Worm (Caenorhabditis elegans) whole organism, young adult: ENCODE results near the gene ceh-39.

ENCODE experiments used
- B0019.2 ChIP-seq: fragments of 200-800 bp; sonication (Bioruptor generic); conservative IDR thresholded peaks from 2 replicates; pipeline ENCODE4 v1.3.6; 2022; ENCODE audit warnings: missing genetic modification reagents, missing genetic modification characterization, missing compliant biosample characterization
- F10E7.11 ChIP-seq: sonication (generic microtip); optimal IDR thresholded peaks from 2 replicates; lab custom pipeline; 2017; ENCODE audit warnings: mild to moderate bottlenecking, missing genetic modification characterization, moderate library complexity, missing compliant biosample characterization
- F22D6.2 ChIP-seq: sonication (generic microtip); optimal IDR thresholded peaks from 2 replicates; lab custom pipeline; 2016; ENCODE audit warnings: mild to moderate bottlenecking, missing genetic modification characterization, missing compliant biosample characterization
- F23B12.7 ChIP-seq: sonication (generic microtip); optimal IDR thresholded peaks from 2 replicates; lab custom pipeline; 2017; ENCODE audit warnings: missing genetic modification characterization, mild to moderate bottlenecking, missing compliant biosample characterization, antibody characterized with exemption, moderate library complexity; ENCODE audit not compliant: insufficient read depth
- F52B5.7 ChIP-seq: sonication (generic microtip); optimal IDR thresholded peaks from 2 replicates; lab custom pipeline; 2016; ENCODE audit warnings: mild to moderate bottlenecking, missing genetic modification characterization, missing compliant biosample characterization
- F57A8.1 ChIP-seq: fragments of 200-800 bp; sonication (Bioruptor generic); optimal IDR thresholded peaks from 2 replicates; lab custom pipeline; 2018; ENCODE audit warnings: mild to moderate bottlenecking, missing genetic modification characterization, moderate library complexity, missing compliant biosample characterization
- F57C9.4 ChIP-seq: sonication (generic microtip); optimal IDR thresholded peaks from 2 replicates; lab custom pipeline; 2017; ENCODE audit warnings: mild to moderate bottlenecking, missing genetic modification characterization, missing compliant biosample characterization
- T26A5.8 ChIP-seq: sonication (generic microtip); optimal IDR thresholded peaks from 2 replicates; lab custom pipeline; 2016; ENCODE audit warnings: missing genetic modification characterization, missing compliant biosample characterization
- Y53G8AR.9 ChIP-seq: fragments of 200-800 bp; sonication (Bioruptor generic); conservative IDR thresholded peaks from 2 replicates; pipeline ENCODE4 v1.3.6; 2022; ENCODE audit warnings: missing genetic modification reagents, missing genetic modification characterization, missing compliant biosample characterization
- ZK185.1 ChIP-seq: sonication (generic microtip); optimal IDR thresholded peaks from 2 replicates; lab custom pipeline; 2016; ENCODE audit warnings: mild to moderate bottlenecking, missing genetic modification characterization, missing compliant biosample characterization; ENCODE audit not compliant: poor library complexity, severe bottlenecking
- akir-1 ChIP-seq: fragments of 200-800 bp; sonication (Bioruptor generic); optimal IDR thresholded peaks from 2 replicates; lab custom pipeline; 2018; ENCODE audit warnings: mild to moderate bottlenecking, missing genetic modification characterization, moderate library complexity, missing compliant biosample characterization
- ccch-3 ChIP-seq: fragments of 200-800 bp; sonication (Bioruptor generic); optimal IDR thresholded peaks from 2 replicates; lab custom pipeline; 2018; ENCODE audit warnings: mild to moderate bottlenecking, missing genetic modification characterization, missing compliant biosample characterization
- cebp-1 ChIP-seq, 2 experiments: fragments of 200-800 bp in 1 of 2; sonication (Bioruptor generic) in 1 of 2; sonication (generic microtip) in 1 of 2; IDR thresholded peaks in 1 of 2; optimal IDR thresholded peaks in 1 of 2; 2 replicates each; pipeline versions ENCODE4 v1.3.6 to Lab custom; 2017 to 2022; ENCODE audit warnings: missing compliant biosample characterization in 2 of 2, missing genetic modification characterization in 2 of 2, mild to moderate bottlenecking in 1 of 2, missing genetic modification reagents in 1 of 2, moderate library complexity in 1 of 2
- cebp-2 ChIP-seq: fragments of 200-800 bp; sonication (Bioruptor generic); IDR thresholded peaks from 2 replicates; pipeline ENCODE4 v1.3.6; 2022; ENCODE audit warnings: missing genetic modification characterization, missing compliant biosample characterization
- ceh-100 ChIP-seq: fragments of 200-800 bp; sonication (Bioruptor generic); IDR thresholded peaks from 2 replicates; pipeline ENCODE4 v1.3.6; 2022; ENCODE audit warnings: missing genetic modification reagents, missing genetic modification characterization, missing compliant biosample characterization
- ceh-27 ChIP-seq: fragments of 200-800 bp; sonication (Bioruptor generic); optimal IDR thresholded peaks from 2 replicates; lab custom pipeline; 2018; ENCODE audit warnings: mild to moderate bottlenecking, missing genetic modification characterization, moderate library complexity, missing compliant biosample characterization
- chd-7 ChIP-seq: sonication (generic microtip); optimal IDR thresholded peaks from 2 replicates; lab custom pipeline; 2016; ENCODE audit warnings: mild to moderate bottlenecking, missing genetic modification characterization, moderate library complexity, missing compliant biosample characterization
- die-1 ChIP-seq: sonication (generic microtip); optimal IDR thresholded peaks from 2 replicates; lab custom pipeline; 2016; ENCODE audit warnings: missing genotype, mild to moderate bottlenecking, missing genetic modification characterization, missing compliant biosample characterization
- dpff-1 ChIP-seq: sonication (generic microtip); optimal IDR thresholded peaks from 2 replicates; lab custom pipeline; 2017; ENCODE audit warnings: mild to moderate bottlenecking, missing genetic modification characterization, missing compliant biosample characterization
- dpl-1 ChIP-seq: fragments of 150-350 bp; optimal IDR thresholded peaks from 2 replicates; lab custom pipeline; 2014; ENCODE audit warnings: missing biosample characterization, missing genetic modification reagents, missing genetic modification characterization
- efl-1 ChIP-seq: fragments of 150-350 bp; optimal IDR thresholded peaks from 2 replicates; lab custom pipeline; 2014; ENCODE audit warnings: missing biosample characterization, missing genetic modification reagents, missing genetic modification characterization
- egl-18 ChIP-seq: fragments of 200-800 bp; sonication (Bioruptor generic); IDR thresholded peaks from 2 replicates; pipeline ENCODE4 v1.3.6; 2022; ENCODE audit warnings: missing genetic modification reagents, missing genetic modification characterization, missing compliant biosample characterization
- egl-44 ChIP-seq: fragments of 200-800 bp; sonication (Bioruptor generic); IDR thresholded peaks from 2 replicates; pipeline ENCODE4 v1.3.6; 2022; ENCODE audit warnings: missing genetic modification reagents, missing genetic modification characterization, missing compliant biosample characterization
- egrh-3 ChIP-seq: fragments of 200-800 bp; sonication (Bioruptor generic); IDR thresholded peaks from 2 replicates; pipeline ENCODE4 v1.3.6; 2022; ENCODE audit warnings: missing genetic modification reagents, missing genetic modification characterization, missing compliant biosample characterization
- ekl-4 ChIP-seq: fragments of 200-800 bp; sonication (Bioruptor generic); IDR thresholded peaks from 2 replicates; pipeline ENCODE4 v1.3.6; 2022; ENCODE audit warnings: missing genetic modification reagents, missing genetic modification characterization, missing compliant biosample characterization
- ets-4 ChIP-seq: fragments of 200-800 bp; sonication (Bioruptor generic); optimal IDR thresholded peaks from 2 replicates; lab custom pipeline; 2018; ENCODE audit warnings: mild to moderate bottlenecking, missing genetic modification characterization, missing compliant biosample characterization
- gei-17 ChIP-seq: fragments of 200-800 bp; sonication (Bioruptor generic); optimal IDR thresholded peaks from 2 replicates; lab custom pipeline; 2018; ENCODE audit warnings: mild to moderate bottlenecking, missing genetic modification characterization, missing compliant biosample characterization
- hmg-1.2 ChIP-seq: fragments of 200-800 bp; sonication (Bioruptor generic); IDR thresholded peaks from 2 replicates; pipeline ENCODE4 v1.3.6; 2022; ENCODE audit warnings: missing genetic modification reagents, missing genetic modification characterization, missing compliant biosample characterization
- hrde-1 ChIP-seq: sonication (generic microtip); optimal IDR thresholded peaks from 2 replicates; lab custom pipeline; 2016; ENCODE audit warnings: missing genetic modification characterization, mild to moderate bottlenecking, missing compliant biosample characterization, moderate library complexity, missing genotype, missing genetic modification reagents, borderline replicate concordance
- hsf-1 ChIP-seq: fragments of 200-800 bp; sonication (Bioruptor generic); IDR thresholded peaks from 2 replicates; pipeline ENCODE4 v1.3.6; 2022; ENCODE audit warnings: missing genetic modification reagents, missing genetic modification characterization, missing compliant biosample characterization
- let-607 ChIP-seq, 2 experiments: fragments of 200-800 bp in 1 of 2; sonication (Bioruptor generic) in 1 of 2; sonication (generic microtip) in 1 of 2; optimal IDR thresholded peaks; 2 replicates each; lab custom pipeline; 2016 to 2018; ENCODE audit warnings: mild to moderate bottlenecking in 2 of 2, missing compliant biosample characterization in 2 of 2, missing genetic modification characterization in 2 of 2, moderate library complexity in 2 of 2, missing genotype in 1 of 2
- lin-26 ChIP-seq: fragments of 200-800 bp; sonication (Bioruptor generic); IDR thresholded peaks from 2 replicates; pipeline ENCODE4 v1.3.6; 2022; ENCODE audit warnings: missing genetic modification reagents, missing genetic modification characterization, missing compliant biosample characterization
- lir-1 ChIP-seq: fragments of 200-800 bp; sonication (Bioruptor generic); conservative IDR thresholded peaks from 2 replicates; pipeline ENCODE4 v1.3.6; 2022; ENCODE audit warnings: missing genetic modification reagents, missing genetic modification characterization, missing compliant biosample characterization
- lsy-27 ChIP-seq: sonication (generic microtip); optimal IDR thresholded peaks from 2 replicates; lab custom pipeline; 2017; ENCODE audit warnings: missing genetic modification characterization, mild to moderate bottlenecking, missing compliant biosample characterization, antibody characterized with exemption, missing genotype, borderline replicate concordance; ENCODE audit not compliant: insufficient read depth
- madf-10 ChIP-seq: sonication (generic microtip); optimal IDR thresholded peaks from 2 replicates; lab custom pipeline; 2016; ENCODE audit warnings: mild to moderate bottlenecking, missing genetic modification characterization, missing compliant biosample characterization
- nhr-27 ChIP-seq: fragments of 200-800 bp; sonication (Bioruptor generic); optimal IDR thresholded peaks from 2 replicates; lab custom pipeline; 2018; ENCODE audit warnings: mild to moderate bottlenecking, missing genetic modification characterization, moderate library complexity, missing compliant biosample characterization
- nhr-90 ChIP-seq: sonication (generic microtip); optimal IDR thresholded peaks from 2 replicates; lab custom pipeline; 2016; ENCODE audit warnings: missing genotype, mild to moderate bottlenecking, missing genetic modification characterization, missing compliant biosample characterization
- pbrm-1 ChIP-seq: fragments of 200-800 bp; sonication (Bioruptor generic); IDR thresholded peaks from 2 replicates; pipeline ENCODE4 v1.3.6; 2022; ENCODE audit warnings: missing genetic modification reagents, missing genetic modification characterization, missing compliant biosample characterization
- rec-8 ChIP-seq, 2 experiments: sonication (generic microtip); optimal IDR thresholded peaks; 2 replicates each; lab custom pipeline; 2016; ENCODE audit warnings: mild to moderate bottlenecking in 2 of 2, missing genetic modification characterization in 2 of 2, missing genetic modification reagents in 2 of 2, missing genotype in 2 of 2, missing biosample characterization in 1 of 2, missing compliant biosample characterization in 1 of 2, moderate library complexity in 1 of 2
- repo-1 ChIP-seq: sonication (generic microtip); optimal IDR thresholded peaks from 2 replicates; lab custom pipeline; 2017; ENCODE audit warnings: mild to moderate bottlenecking, missing genetic modification characterization, missing compliant biosample characterization
- snpc-1.1 ChIP-seq: sonication (generic microtip); optimal IDR thresholded peaks from 2 replicates; lab custom pipeline; 2017; ENCODE audit warnings: missing genetic modification characterization, mild to moderate bottlenecking, missing compliant biosample characterization, antibody characterized with exemption, moderate library complexity, missing genotype, missing genetic modification reagents; ENCODE audit not compliant: insufficient read depth
- somi-1 ChIP-seq: fragments of 200-800 bp; sonication (Bioruptor generic); optimal IDR thresholded peaks from 2 replicates; lab custom pipeline; 2018; ENCODE audit warnings: mild to moderate bottlenecking, missing genetic modification characterization, missing compliant biosample characterization
- tlf-1 ChIP-seq: fragments of 200-800 bp; sonication (Bioruptor generic); optimal IDR thresholded peaks from 2 replicates; lab custom pipeline; 2018; ENCODE audit warnings: mild to moderate bottlenecking, missing genetic modification characterization, missing compliant biosample characterization
- xnd-1 ChIP-seq: sonication (generic microtip); optimal IDR thresholded peaks from 2 replicates; lab custom pipeline; 2016; ENCODE audit warnings: missing genotype, missing genetic modification reagents, missing genetic modification characterization, missing compliant biosample characterization
- zfh-2 ChIP-seq: fragments of 200-800 bp; sonication (Bioruptor generic); conservative IDR thresholded peaks from 2 replicates; pipeline ENCODE4 v1.3.6; 2022; ENCODE audit warnings: missing genetic modification reagents, missing genetic modification characterization, missing compliant biosample characterization
- ztf-26 ChIP-seq: sonication (generic microtip); optimal IDR thresholded peaks from 2 replicates; lab custom pipeline; 2017; ENCODE audit warnings: missing genetic modification characterization, missing compliant biosample characterization
- ztf-3 ChIP-seq: fragments of 200-800 bp; sonication (Bioruptor generic); optimal IDR thresholded peaks from 2 replicates; lab custom pipeline; 2018; ENCODE audit warnings: mild to moderate bottlenecking, missing genetic modification characterization, missing compliant biosample characterization

The ceh-39 gene

DNA sequence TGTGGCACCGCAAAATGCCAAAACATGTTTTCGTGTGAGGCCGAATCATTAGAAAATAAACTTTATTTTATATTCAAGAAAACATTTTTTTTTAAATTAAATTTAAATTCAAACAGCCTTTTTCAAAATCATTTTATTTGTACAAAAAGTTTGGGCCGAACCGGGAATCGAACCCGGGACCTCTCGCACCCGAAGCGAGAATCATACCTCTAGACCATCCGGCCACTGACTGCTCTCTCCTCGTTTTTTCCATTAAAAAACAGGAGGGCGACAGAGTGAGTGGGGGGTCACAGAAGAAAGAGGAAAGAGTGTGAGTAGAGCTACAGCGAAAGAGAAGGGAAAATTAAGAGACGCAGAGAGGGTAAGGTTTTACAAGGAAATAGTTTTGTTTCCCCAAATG, 24.7 kb upstream of the ceh-39 start (continued):
- peak; percentile 79 for TF ChIP-seq ZK185.1 (tag; lab: Kevin White, UChicago)
- TF ChIP-seq F57A8.1 (GFP tag; lab: Kevin White, UChicago) = no peak
- no peak for TF ChIP-seq F57C9.4
- TF ChIP-seq F10E7.11 (tag; lab: Kevin White, UChicago) = no peak
- no peak for TF ChIP-seq pbrm-1 (GFP tag; lab: Robert Waterston, UW)
- no peak for TF ChIP-seq Y53G8AR.9 (GFP tag; lab: Robert Waterston, UW)
- TF ChIP-seq F22D6.2 (tag; lab: Kevin White, UChicago) = peak; percentile 1
- TF ChIP-seq lin-26 (GFP tag; lab: Robert Waterston, UW) = no peak
- TF ChIP-seq T26A5.8 = no peak
- peak; percentile 14 for TF ChIP-seq hrde-1 (tag; lab: Kevin White, UChicago)
- TF ChIP-seq rec-8 (tag; optimal IDR thresholded peaks at IDR 0.05; lab: Kevin White, UChicago) = peak; percentile 66 to 72
- peak; percentile 36 for TF ChIP-seq tlf-1 (GFP tag; lab: Kevin White, UChicago)
- TF ChIP-seq dpff-1 = no peak
- no peak for TF ChIP-seq egrh-3 (GFP tag; lab: Robert Waterston, UW)
- no peak for TF ChIP-seq hsf-1 (GFP tag; lab: Robert Waterston, UW)
- peak; percentile 64 for TF ChIP-seq ceh-27 (GFP tag; lab: Kevin White, UChicago)
- peak; percentile 52 for TF ChIP-seq lsy-27 (tag; lab: Kevin White, UChicago)
- peak; percentile 56 for TF ChIP-seq F52B5.7 (tag; lab: Kevin White, UChicago)
- TF ChIP-seq zfh-2 (GFP tag; lab: Robert Waterston, UW) = no peak
- peak; percentile 56 for TF ChIP-seq ztf-26 (tag; lab: Kevin White, UChicago)
- 0 out of 2 replicates have a peak, but pooled peaks have one; percentile 61 for TF ChIP-seq lir-1
- TF ChIP-seq nhr-90 (tag; lab: Kevin White, UChicago) = peak; percentile 82
- no peak for TF ChIP-seq akir-1
- TF ChIP-seq die-1 (tag; lab: Kevin White, UChicago) = peak; percentile 83
- no peak for TF ChIP-seq efl-1
- TF ChIP-seq ztf-3 (GFP tag; lab: Kevin White, UChicago) = peak; percentile 23
- TF ChIP-seq gei-17 (GFP tag; lab: Kevin White, UChicago) = peak; percentile 82
- TF ChIP-seq snpc-1.1 = peak; percentile 72
- peak; percentile 48 for TF ChIP-seq ceh-100
- TF ChIP-seq hmg-1.2 (GFP tag; lab: Robert Waterston, UW) = peak; percentile 93
- TF ChIP-seq B0019.2 (GFP tag; lab: Robert Waterston, UW) = no peak
- TF ChIP-seq ekl-4 (GFP tag; lab: Robert Waterston, UW) = no peak
- TF ChIP-seq F23B12.7 (tag; lab: Kevin White, UChicago) = peak; percentile 57
- peak; percentile 50 for TF ChIP-seq chd-7 (tag; lab: Kevin White, UChicago)
- no peak for TF ChIP-seq egl-18 (GFP tag; lab: Robert Waterston, UW)
- peak; percentile 53 for TF ChIP-seq madf-10 (tag; lab: Kevin White, UChicago)
- TF ChIP-seq xnd-1 (tag; lab: Kevin White, UChicago) = no peak
- no peak for TF ChIP-seq egl-44 (GFP tag; lab: Robert Waterston, UW)
- peak in 1 of 2 experiments; percentile 9 for TF ChIP-seq let-607 (tag; optimal IDR thresholded peaks at IDR 0.05; lab: Kevin White, UChicago)
- TF ChIP-seq cebp-2 = peak; percentile 80; the same call in 1 of the 2 replicates
- peak; percentile 38 for TF ChIP-seq ccch-3 (GFP tag; lab: Kevin White, UChicago)
- TF ChIP-seq repo-1 (tag; lab: Kevin White, UChicago) = no peak
- TF ChIP-seq nhr-27 = no peak
- TF ChIP-seq somi-1 (GFP tag; lab: Kevin White, UChicago) = peak; percentile 62
- TF ChIP-seq dpl-1 (GFP tag; lab: Kevin White, UChicago) = no peak
- no peak for TF ChIP-seq ets-4 (GFP tag; lab: Kevin White, UChicago)
- TF ChIP-seq cebp-1 (GFP tag; IDR thresholded peaks at IDR 0.05; lab: Robert Waterston, UW) = no peak
- TF ChIP-seq cebp-1 (tag; optimal IDR thresholded peaks at IDR 0.05; lab: Kevin White, UChicago) = no peak
